Worm (Caenorhabditis elegans) whole organism, L4 larva: Measurements from ENCODE around the gene Y49E10.10.

Experiments
- ama-1 ChIP-seq: fragments of 150-350 bp; optimal IDR thresholded peaks from 2 replicates; lab custom pipeline; 2014; ENCODE audit warnings: inconsistent platforms, mixed read lengths
- dmd-6 ChIP-seq: fragments of 200-800 bp; sonication (Bioruptor generic); IDR thresholded peaks from 2 replicates; pipeline ENCODE4 v1.3.6; 2022; ENCODE audit warnings: missing genetic modification reagents, missing genetic modification characterization, missing compliant biosample characterization
- lin-13 ChIP-seq: fragments of 150-350 bp; optimal IDR thresholded peaks from 2 replicates; lab custom pipeline; 2014; ENCODE audit warnings: missing biosample characterization, missing genetic modification reagents, missing genetic modification characterization
- madf-9 ChIP-seq: fragments of 200-800 bp; sonication (Bioruptor generic); conservative IDR thresholded peaks from 2 replicates; pipeline ENCODE4 v1.3.6; 2022; ENCODE audit warnings: missing genetic modification reagents, missing genetic modification characterization, missing compliant biosample characterization
- mep-1 ChIP-seq: fragments of 150-350 bp; sonication (generic microtip); optimal IDR thresholded peaks from 3 replicates; lab custom pipeline; 2014; ENCODE audit warnings: missing biosample characterization, missing genetic modification characterization
- nhr-111 ChIP-seq: fragments of 200-800 bp; sonication (Bioruptor generic); optimal IDR thresholded peaks from 2 replicates; lab custom pipeline; 2018; ENCODE audit warnings: mild to moderate bottlenecking, missing genetic modification characterization, missing compliant biosample characterization
- nhr-237 ChIP-seq: sonication (generic microtip); optimal IDR thresholded peaks from 2 replicates; lab custom pipeline; 2017; ENCODE audit warnings: missing biosample characterization, missing genetic modification characterization
- nhr-28 ChIP-seq: fragments of 150-350 bp; optimal IDR thresholded peaks from 2 replicates; lab custom pipeline; 2014; ENCODE audit warnings: missing biosample characterization, missing genetic modification characterization
- nhr-6 ChIP-seq: fragments of 150-350 bp; optimal IDR thresholded peaks from 2 replicates; lab custom pipeline; 2014; ENCODE audit warnings: missing biosample characterization, missing genetic modification characterization
- nhr-76 ChIP-seq: fragments of 150-350 bp; optimal IDR thresholded peaks from 2 replicates; lab custom pipeline; 2014; ENCODE audit warnings: missing biosample characterization, missing genetic modification characterization
- spr-1 ChIP-seq: sonication (generic microtip); optimal IDR thresholded peaks from 2 replicates; lab custom pipeline; 2016; ENCODE audit warnings: mild to moderate bottlenecking, missing genetic modification characterization, missing compliant biosample characterization
- unc-39 ChIP-seq: sonication (generic microtip); optimal IDR thresholded peaks from 2 replicates; lab custom pipeline; 2017; ENCODE audit warnings: missing biosample characterization, missing genetic modification characterization
- ztf-11 ChIP-seq: fragments of 150-350 bp; optimal IDR thresholded peaks from 2 replicates; lab custom pipeline; 2014; ENCODE audit warnings: missing biosample characterization, missing genetic modification characterization

DNA sequence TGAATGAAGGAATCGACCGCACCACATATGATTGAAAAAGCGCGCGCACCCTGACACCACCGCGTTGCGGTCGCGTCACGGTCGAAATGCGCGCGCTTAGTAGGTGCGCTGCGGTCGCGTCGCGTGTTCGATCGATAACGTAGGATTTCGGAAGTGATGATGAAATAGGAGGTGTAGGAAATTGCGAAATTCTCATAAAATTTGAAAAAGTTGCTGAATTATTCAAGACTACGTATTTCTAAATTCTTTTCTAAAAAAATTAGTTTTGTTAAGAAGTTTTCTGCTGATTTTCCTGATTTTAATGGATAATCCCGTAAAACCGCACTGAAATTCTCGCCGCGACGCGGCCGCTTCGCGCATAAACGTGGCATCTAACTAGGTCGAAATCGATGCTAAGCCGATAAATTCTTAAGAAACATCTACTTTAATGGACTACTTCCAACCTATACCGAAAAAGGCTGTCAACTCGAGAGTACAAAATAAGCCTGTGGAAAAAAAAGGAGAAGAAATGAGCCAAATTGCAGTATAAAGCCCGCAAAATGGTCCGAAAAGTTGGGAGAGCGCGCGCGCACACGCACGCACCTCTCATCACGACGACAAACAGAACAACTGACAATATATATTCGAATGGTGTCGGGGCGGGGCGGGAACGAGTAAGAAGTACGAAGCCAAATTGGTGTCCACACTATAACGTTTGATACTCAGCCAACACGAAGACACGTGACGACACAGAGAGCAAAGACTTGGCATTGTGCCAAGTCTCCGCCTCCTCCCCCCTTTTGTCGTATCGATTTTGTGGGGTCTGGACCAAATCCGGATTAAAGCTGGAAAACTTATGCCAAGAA lies 26.6 kb upstream of the Y49E10.10 start, which contains the start of gene his-72:
- no peak for TF ChIP-seq nhr-6 (tag; lab: Kevin White, UChicago)
- TF ChIP-seq ztf-11 = no peak
- TF ChIP-seq nhr-111 = no peak
- TF ChIP-seq nhr-28 (tag; lab: Kevin White, UChicago) = no peak
- TF ChIP-seq unc-39 (tag; lab: Kevin White, UChicago) = no peak
- no peak for TF ChIP-seq nhr-76 (tag; lab: Kevin White, UChicago)
- TF ChIP-seq dmd-6 (GFP tag; lab: Robert Waterston, UW) = peak; percentile 44; the same call in 1 of the 2 replicates
- TF ChIP-seq madf-9 (GFP tag; lab: Robert Waterston, UW) = no peak
- TF ChIP-seq lin-13 (GFP tag; lab: Kevin White, UChicago) = peak; percentile 20
- TF ChIP-seq nhr-237 (tag; lab: Kevin White, UChicago) = no peak
- TF ChIP-seq mep-1 (tag; lab: Kevin White, UChicago) = peak; percentile 80
- no peak for TF ChIP-seq spr-1 (tag; lab: Kevin White, UChicago)
- peak; percentile 89 for TF ChIP-seq ama-1 (lab: Kevin White, UChicago)
